Fruit fly (Drosophila melanogaster) whole organism, adult: ENCODE results near the gene Cip4.

ENCODE experiments used
- CG11617 ChIP-seq: fragments of 200-800 bp; sonication (Bioruptor generic); optimal IDR thresholded peaks from 2 replicates; lab custom pipeline; 2017; ENCODE audit warnings: mild to moderate bottlenecking, missing biosample characterization, missing genetic modification reagents, missing genetic modification characterization
- CG12768 ChIP-seq: fragments of 200-800 bp; sonication (Bioruptor generic); optimal IDR thresholded peaks from 2 replicates; lab custom pipeline; 2017; ENCODE audit warnings: missing biosample characterization, missing genetic modification characterization, mild to moderate bottlenecking, moderate library complexity, missing genetic modification reagents
- CG14711 ChIP-seq: fragments of 200-800 bp; sonication (Bioruptor generic); optimal IDR thresholded peaks from 2 replicates; lab custom pipeline; 2018; ENCODE audit warnings: missing biosample characterization, mild to moderate bottlenecking, missing genetic modification characterization, moderate library complexity
- CG1620 ChIP-seq: fragments of 200-800 bp; sonication (Bioruptor generic); optimal IDR thresholded peaks from 2 replicates; lab custom pipeline; 2016; ENCODE audit warnings: missing biosample characterization, missing genetic modification characterization
- CG33017 ChIP-seq: fragments of 200-800 bp; sonication (Bioruptor generic); optimal IDR thresholded peaks from 2 replicates; lab custom pipeline; 2018; ENCODE audit warnings: missing biosample characterization, mild to moderate bottlenecking, missing genetic modification characterization, moderate library complexity
- CG5204 ChIP-seq: fragments of 200-800 bp; sonication (Bioruptor generic); optimal IDR thresholded peaks from 2 replicates; lab custom pipeline; 2016; ENCODE audit warnings: missing biosample characterization, missing genetic modification characterization
- CG7045 ChIP-seq: fragments of 200-800 bp; sonication (Bioruptor generic); optimal IDR thresholded peaks from 2 replicates; lab custom pipeline; 2017; ENCODE audit warnings: missing biosample characterization, mild to moderate bottlenecking, missing genetic modification characterization
- CG7101 ChIP-seq: fragments of 200-800 bp; sonication (Bioruptor generic); optimal IDR thresholded peaks from 2 replicates; lab custom pipeline; 2018; ENCODE audit warnings: missing biosample characterization, mild to moderate bottlenecking, missing genetic modification characterization, moderate library complexity
- Clk ChIP-seq: fragments of 200-800 bp; sonication (Bioruptor generic); optimal IDR thresholded peaks from 2 replicates; lab custom pipeline; 2017; ENCODE audit warnings: missing biosample characterization, missing genetic modification characterization
- Crg-1 ChIP-seq: fragments of 200-800 bp; sonication (Bioruptor generic); optimal IDR thresholded peaks from 2 replicates; lab custom pipeline; 2016; ENCODE audit warnings: missing biosample characterization, missing genetic modification characterization
- Hr96 ChIP-seq: fragments of 200-800 bp; sonication (Bioruptor generic); optimal IDR thresholded peaks from 2 replicates; lab custom pipeline; 2016; ENCODE audit warnings: missing biosample characterization, missing genetic modification characterization
- Mnt ChIP-seq: fragments of 200-800 bp; sonication (Bioruptor generic); optimal IDR thresholded peaks from 2 replicates; lab custom pipeline; 2016; ENCODE audit warnings: missing biosample characterization, mild to moderate bottlenecking, missing genetic modification characterization
- bab1 ChIP-seq: fragments of 200-800 bp; sonication (Bioruptor generic); optimal IDR thresholded peaks from 3 replicates; lab custom pipeline; 2019; ENCODE audit warnings: missing biosample characterization, mild to moderate bottlenecking, missing genetic modification characterization, moderate library complexity
- cic ChIP-seq: fragments of 200-800 bp; sonication (Bioruptor generic); optimal IDR thresholded peaks from 2 replicates; lab custom pipeline; 2017; ENCODE audit warnings: missing biosample characterization, mild to moderate bottlenecking, missing genetic modification characterization, moderate library complexity
- cnc ChIP-seq, 2 experiments: fragments of >200 bp; optimal IDR thresholded peaks; 2 replicates each; lab custom pipeline; 2017
- kay ChIP-seq: fragments of 200-800 bp; sonication (Bioruptor generic); peaks from one replicate; lab custom pipeline; 2016; ENCODE audit warnings: missing biosample characterization, missing genetic modification characterization, borderline replicate concordance
- ovo ChIP-seq: fragments of 200-800 bp; sonication (Bioruptor generic); optimal IDR thresholded peaks from 2 replicates; lab custom pipeline; 2016; ENCODE audit warnings: missing biosample characterization, missing genetic modification characterization
- pad ChIP-seq: fragments of 200-800 bp; sonication (Bioruptor generic); optimal IDR thresholded peaks from 3 replicates; lab custom pipeline; 2017; ENCODE audit warnings: missing biosample characterization, missing genetic modification characterization, mild to moderate bottlenecking, moderate library complexity, missing genetic modification reagents
- tj ChIP-seq: fragments of 200-800 bp; sonication (Bioruptor generic); optimal IDR thresholded peaks from 3 replicates; lab custom pipeline; 2017; ENCODE audit warnings: missing biosample characterization, mild to moderate bottlenecking, missing genetic modification characterization, moderate library complexity
- toe ChIP-seq: fragments of 200-800 bp; sonication (Bioruptor generic); optimal IDR thresholded peaks from 2 replicates; lab custom pipeline; 2016; ENCODE audit warnings: missing biosample characterization, missing genetic modification characterization

Cip4 gene

DNA sequence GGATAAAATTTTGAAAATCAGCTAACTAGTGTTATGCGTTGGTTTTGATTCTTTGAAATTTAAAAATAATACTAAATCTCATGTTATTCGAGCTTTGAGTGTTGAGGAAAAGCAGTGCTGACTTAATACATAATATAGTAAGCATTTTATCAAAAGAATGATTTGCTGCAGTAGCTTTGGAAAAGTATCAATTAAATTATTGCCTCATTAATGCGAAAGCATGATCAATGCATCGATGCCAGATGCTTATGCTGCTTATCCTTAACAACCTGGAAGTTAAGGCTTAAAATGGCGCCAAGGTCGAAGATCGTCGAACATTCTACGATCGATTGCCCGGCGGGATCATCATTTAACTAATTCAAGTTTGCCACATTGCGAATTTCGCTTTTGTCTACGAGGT, 17.6 kb upstream of the Cip4 start, which contains the start of gene CG32240:
Gene CG32240, minus strand, starts transcription at position 101 of the 400 bp plus-strand sequence.
- TF ChIP-seq pad (GFP tag; lab: Kevin White, UChicago) = no peak
- TF ChIP-seq CG1620 (GFP tag; lab: Kevin White, UChicago) = no peak
- TF ChIP-seq Clk (GFP tag; lab: Kevin White, UChicago) = no peak
- TF ChIP-seq Crg-1 = no peak
- no peak for TF ChIP-seq kay (GFP tag; lab: Kevin White, UChicago)
- TF ChIP-seq CG33017 (tag; lab: Kevin White, UChicago) = no peak
- no peak for TF ChIP-seq CG14711 (tag; lab: Kevin White, UChicago)
- no peak for TF ChIP-seq Mnt (GFP tag; lab: Kevin White, UChicago)
- TF ChIP-seq toe (GFP tag; lab: Kevin White, UChicago) = no peak
- TF ChIP-seq Hr96 (GFP tag; lab: Kevin White, UChicago) = no peak
- TF ChIP-seq ovo (GFP tag; lab: Kevin White, UChicago) = no peak
- no peak for TF ChIP-seq bab1 (GFP tag; lab: Kevin White, UChicago)
- no peak for TF ChIP-seq CG7101 (tag; lab: Kevin White, UChicago)
- TF ChIP-seq tj (GFP tag; lab: Kevin White, UChicago) = no peak
- TF ChIP-seq CG7045 (GFP tag; lab: Kevin White, UChicago) = no peak
- no peak for TF ChIP-seq cnc (optimal IDR thresholded peaks at IDR 0.05; lab: Kevin White, UChicago)
- no peak for TF ChIP-seq CG5204 (GFP tag; lab: Kevin White, UChicago)
- TF ChIP-seq cic (GFP tag; lab: Kevin White, UChicago) = no peak

DNA sequence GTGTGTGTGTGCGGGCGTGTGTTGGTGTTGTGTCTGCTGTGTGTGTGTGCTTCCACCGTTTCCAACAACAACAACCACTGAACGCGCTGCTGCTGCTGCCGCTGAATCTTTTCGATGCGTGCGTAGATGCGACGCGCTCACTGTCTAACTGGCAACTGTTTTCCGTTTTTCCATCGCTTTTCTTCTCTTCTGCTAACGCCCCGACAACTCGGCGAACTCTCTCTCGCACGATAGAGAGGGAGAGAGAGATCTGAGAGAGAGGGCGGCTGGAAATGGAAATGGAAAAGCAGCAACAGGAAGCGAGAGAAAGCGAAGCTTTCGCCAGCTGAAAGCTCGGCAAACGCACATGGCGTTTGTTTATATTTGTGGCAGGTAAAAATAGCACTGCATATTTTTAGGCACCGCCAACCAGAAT, 16.3 kb upstream of the Cip4 start, which contains the start of gene DopEcR:
Gene DopEcR, minus strand, starts transcription at position 157 of the 415 bp plus-strand sequence.
- TF ChIP-seq Crg-1 (no peak), CG12768 (GFP tag; lab: Kevin White, UChicago) (no peak), Mnt (GFP tag; lab: Kevin White, UChicago) (peak; percentile 87)

DNA sequence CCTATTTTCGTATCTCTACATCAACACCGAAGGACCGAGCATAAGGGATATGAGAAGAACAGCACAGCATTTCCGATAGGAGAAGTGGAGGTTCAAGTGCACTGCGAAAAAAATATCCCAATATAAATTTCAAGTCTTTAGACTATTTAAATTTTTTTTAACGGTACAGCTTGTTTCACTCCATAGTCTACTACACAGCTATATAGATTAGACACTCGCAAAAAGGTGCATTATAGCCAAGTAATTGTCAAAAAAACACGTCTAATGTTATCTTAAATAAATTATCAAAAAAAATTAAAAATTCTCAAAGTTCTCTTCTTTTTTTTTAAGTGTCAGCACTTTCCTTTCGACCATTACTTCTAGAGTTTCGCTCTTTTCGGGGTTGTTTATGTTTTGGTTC, 15.0 kb upstream of the Cip4 start:
- TF ChIP-seq tj (GFP tag; lab: Kevin White, UChicago) (no peak), Crg-1 (no peak), CG7045 (GFP tag; lab: Kevin White, UChicago) (no peak), Mnt (GFP tag; lab: Kevin White, UChicago) (no peak), kay (GFP tag; lab: Kevin White, UChicago) (no peak), cnc (optimal IDR thresholded peaks at IDR 0.05; lab: Kevin White, UChicago) (no peak), CG1620 (GFP tag; lab: Kevin White, UChicago) (no peak)

DNA sequence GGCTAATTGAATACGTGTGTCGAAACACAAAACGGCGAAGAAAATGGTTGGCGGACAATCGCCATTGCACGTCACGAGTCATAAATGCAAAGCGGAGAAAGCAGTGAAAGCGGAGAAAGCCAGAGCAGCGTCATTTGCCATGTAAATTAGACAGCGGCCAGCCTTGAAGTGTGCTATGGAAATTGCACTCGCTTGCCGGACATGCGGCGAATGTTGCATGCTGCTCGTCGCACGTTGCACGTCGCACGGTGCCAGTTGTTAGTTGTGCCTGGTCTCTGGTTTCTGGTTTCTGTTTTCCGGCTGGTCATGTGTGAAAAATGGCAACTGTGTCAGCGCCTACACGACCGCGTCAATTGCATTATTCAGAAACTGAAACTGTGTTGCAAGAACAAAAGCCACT, 13.6 kb upstream of the Cip4 start:
- no peak for TF ChIP-seq kay (GFP tag; lab: Kevin White, UChicago)
- no peak for TF ChIP-seq Crg-1
- no peak for TF ChIP-seq CG7101 (tag; lab: Kevin White, UChicago)
- TF ChIP-seq CG33017 (tag; lab: Kevin White, UChicago) = no peak
- no peak for TF ChIP-seq CG11617
- no peak for TF ChIP-seq Hr96 (GFP tag; lab: Kevin White, UChicago)
- TF ChIP-seq cic (GFP tag; lab: Kevin White, UChicago) = no peak
- no peak for TF ChIP-seq CG7045 (GFP tag; lab: Kevin White, UChicago)
- no peak for TF ChIP-seq CG5204 (GFP tag; lab: Kevin White, UChicago)
- TF ChIP-seq CG14711 (tag; lab: Kevin White, UChicago) = no peak
- TF ChIP-seq toe (GFP tag; lab: Kevin White, UChicago) = no peak
- TF ChIP-seq CG1620 (GFP tag; lab: Kevin White, UChicago) = no peak
- no peak for TF ChIP-seq tj (GFP tag; lab: Kevin White, UChicago)
- TF ChIP-seq ovo (GFP tag; lab: Kevin White, UChicago) = no peak
- no peak for TF ChIP-seq Mnt (GFP tag; lab: Kevin White, UChicago)
- no peak for TF ChIP-seq pad (GFP tag; lab: Kevin White, UChicago)

DNA sequence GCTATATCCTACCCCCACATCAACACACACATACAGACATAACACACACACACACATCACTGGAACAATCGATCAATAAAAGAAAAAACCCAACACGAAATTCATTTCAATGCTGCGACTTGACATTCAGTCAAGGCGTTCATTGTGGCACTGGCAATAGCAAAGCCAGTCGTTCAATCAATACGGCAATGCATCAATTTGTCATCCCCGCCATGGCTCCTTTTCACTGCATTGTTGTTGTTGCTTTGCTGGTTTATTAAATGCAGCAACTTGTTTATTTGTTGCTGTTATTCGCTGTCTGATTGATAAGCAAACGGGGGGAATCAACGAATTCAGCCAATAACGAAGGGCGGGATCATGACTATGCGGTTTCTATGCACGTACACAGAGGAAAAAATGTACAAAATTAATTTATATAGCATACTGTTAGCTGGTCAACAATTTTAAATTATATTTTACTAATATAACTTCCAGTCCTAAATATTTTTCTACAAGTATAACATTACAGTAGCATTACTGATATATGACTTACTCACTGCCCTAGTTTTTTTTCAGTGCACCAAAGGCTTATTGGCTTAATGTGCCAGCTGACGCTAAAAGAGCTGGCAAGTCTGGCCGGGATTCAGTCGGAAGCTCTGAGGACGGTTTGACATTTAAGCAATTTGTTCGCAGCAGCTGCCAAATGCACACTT, 11.9 kb upstream of the Cip4 start:
- TF ChIP-seq Crg-1 = no peak
- TF ChIP-seq cic (GFP tag; lab: Kevin White, UChicago) = no peak
- TF ChIP-seq CG7101 (tag; lab: Kevin White, UChicago) = no peak

DNA sequence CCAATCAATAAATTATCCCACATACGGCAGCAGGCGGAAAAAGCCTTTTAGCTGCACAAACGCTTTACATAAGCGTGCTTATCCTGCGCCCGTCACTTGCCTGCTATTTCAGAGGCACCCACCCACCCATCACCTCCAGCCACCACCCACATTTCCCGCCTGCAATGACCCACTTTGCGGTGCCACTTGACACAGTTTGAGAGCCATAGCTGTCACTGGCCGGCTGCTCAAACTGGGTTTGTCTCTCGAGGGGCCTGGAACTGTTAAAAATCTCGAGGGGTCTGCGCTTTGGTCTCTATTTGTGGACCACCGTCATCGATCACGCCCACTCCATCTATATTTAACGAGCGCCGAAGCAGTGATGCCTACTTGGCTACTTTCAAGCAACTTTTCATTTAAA, 8.1 kb upstream of the Cip4 start:
- TF ChIP-seq CG11617 (no peak), CG33017 (tag; lab: Kevin White, UChicago) (no peak), pad (GFP tag; lab: Kevin White, UChicago) (no peak), CG7101 (tag; lab: Kevin White, UChicago) (no peak)

DNA sequence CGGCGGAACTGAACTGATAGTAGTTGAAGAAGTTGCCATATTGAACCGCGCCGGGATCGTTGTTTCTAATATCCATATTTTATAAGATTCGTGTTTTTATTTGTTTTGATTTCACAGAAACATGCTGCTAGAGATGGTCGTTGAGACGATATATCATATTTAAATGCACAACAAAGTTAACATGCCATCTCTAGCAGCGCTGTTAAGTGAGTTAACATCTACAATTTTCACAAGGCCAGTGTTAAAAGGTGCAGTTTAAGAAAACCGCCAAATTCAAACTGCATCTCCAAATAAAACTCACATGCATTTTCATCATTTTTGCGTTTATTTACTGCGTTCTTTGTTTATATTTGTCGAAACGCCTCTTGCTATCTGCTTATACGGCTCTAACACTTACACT, 3.4 kb upstream of the Cip4 start, which contains the start of gene CG11342:
Gene CG11342, minus strand, starts transcription at position 120 of the 400 bp plus-strand sequence.
- TF ChIP-seq CG7101 (tag; lab: Kevin White, UChicago) = peak; percentile 11
- TF ChIP-seq ovo (GFP tag; lab: Kevin White, UChicago) = no peak
- no peak for TF ChIP-seq CG7045 (GFP tag; lab: Kevin White, UChicago)
- no peak for TF ChIP-seq CG14711 (tag; lab: Kevin White, UChicago)
- no peak for TF ChIP-seq Hr96 (GFP tag; lab: Kevin White, UChicago)
- no peak for TF ChIP-seq Mnt (GFP tag; lab: Kevin White, UChicago)
- no peak for TF ChIP-seq Crg-1
- TF ChIP-seq kay (GFP tag; lab: Kevin White, UChicago) = peak; percentile 58
- TF ChIP-seq toe (GFP tag; lab: Kevin White, UChicago) = no peak
- peak; percentile 36 for TF ChIP-seq bab1 (GFP tag; lab: Kevin White, UChicago)
